3 fruit fly cellular contexts compared by ENCODE assay signal in the genomic region with DNA sequence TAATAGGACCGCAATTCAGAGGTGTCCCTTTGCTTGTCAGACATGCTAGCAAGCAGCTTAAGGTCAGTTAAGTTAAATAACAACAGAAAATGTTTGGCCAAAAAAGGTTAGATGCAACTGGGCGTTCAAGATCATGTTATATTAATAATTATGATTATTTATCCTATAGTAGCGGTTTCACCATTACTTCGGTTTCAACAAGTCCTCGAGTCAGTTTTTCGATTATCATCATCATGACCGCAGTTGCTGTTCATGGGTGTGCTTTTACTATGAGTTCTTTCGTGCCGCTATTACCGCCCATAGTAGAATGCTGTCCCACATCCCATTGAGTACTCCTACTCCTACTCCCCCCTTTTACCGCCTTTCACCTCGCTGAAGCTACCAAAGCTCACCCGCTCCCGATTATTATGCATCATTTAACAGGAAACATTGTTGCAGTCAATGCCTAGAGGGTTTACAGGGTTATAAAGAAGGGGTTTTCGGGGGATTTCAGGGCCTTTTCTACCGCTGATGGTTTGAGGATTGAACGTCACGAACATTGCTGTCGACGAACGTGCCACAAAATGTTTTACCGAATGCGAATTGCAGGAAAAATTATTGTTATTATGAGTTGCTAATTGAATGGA.
A peak's percentile ranks its signal among the peaks of the same experiment; 100 is the strongest.
TF ChIP-seq lines count a peak whose summit lies in the region.

No protein-coding gene starts in this region.

- no peak for TF ChIP-seq CTCF in whole organism, embryonic (GFP tag; optimal IDR thresholded peaks at IDR 0.05; lab: Kevin White, UChicago)

TF ChIP-seq in whole organism, embryonic, 481 proteins besides CTCF, POLR2A, EP300 and RAD21:
- TF ChIP-seq dati (GFP tag; IDR thresholded peaks at IDR 0.05; lab: Robert Waterston, UW) (no peak), sens (GFP tag; lab: Kevin White, UChicago) (peak; percentile 15), CG3726 (GFP tag; IDR thresholded peaks at IDR 0.05; lab: Robert Waterston, UW) (no peak), CG12104 (GFP tag; optimal IDR thresholded peaks at IDR 0.05; lab: Kevin White, UChicago) (no peak), nom (GFP tag; optimal IDR thresholded peaks at IDR 0.05; lab: Kevin White, UChicago) (peak; percentile 18), sc (optimal IDR thresholded peaks at IDR 0.05; lab: Kevin White, UChicago) (no peak), sc (GFP tag; optimal IDR thresholded peaks at IDR 0.05; lab: Kevin White, UChicago) (no peak), bsh (GFP tag; optimal IDR thresholded peaks at IDR 0.05; lab: Kevin White, UChicago) (no peak)

TF ChIP-seq in whole organism, prepupa, 60 proteins besides CTCF, POLR2A, EP300 and RAD21 (continues in another document):
- TF ChIP-seq Eip75B (GFP tag; optimal IDR thresholded peaks at IDR 0.05; lab: Kevin White, UChicago): no peak
- no peak for TF ChIP-seq esn (GFP tag; optimal IDR thresholded peaks at IDR 0.05; lab: Kevin White, UChicago)
- peak; percentile 36 for TF ChIP-seq Ets96B (tag; optimal IDR thresholded peaks at IDR 0.05; lab: Kevin White, UChicago)
- peak in 1 of 2 experiments; percentile 30 for TF ChIP-seq ss (GFP tag; optimal IDR thresholded peaks at IDR 0.05; lab: Kevin White, UChicago)
- peak; percentile 21 for TF ChIP-seq spab (GFP tag; optimal IDR thresholded peaks at IDR 0.05; lab: Kevin White, UChicago)
- peak; percentile 17 for TF ChIP-seq CG10631 (GFP tag; optimal IDR thresholded peaks at IDR 0.05; lab: Kevin White, UChicago)
- no peak for TF ChIP-seq Lpt (GFP tag; optimal IDR thresholded peaks at IDR 0.05; lab: Kevin White, UChicago)
- peak; percentile 31 for TF ChIP-seq CG10669 (GFP tag; optimal IDR thresholded peaks at IDR 0.05; lab: Kevin White, UChicago)
- peak; percentile 2 for TF ChIP-seq OdsH (GFP tag; optimal IDR thresholded peaks at IDR 0.05; lab: Kevin White, UChicago)
- TF ChIP-seq CG6276 (GFP tag; optimal IDR thresholded peaks at IDR 0.05; lab: Kevin White, UChicago): no peak
- TF ChIP-seq CG8119 (GFP tag; IDR thresholded peaks at IDR 0.05; lab: Robert Waterston, UW): 0 out of 3 replicates have a peak, but pooled peaks have one; percentile 32
- no peak for TF ChIP-seq pdm3 (GFP tag; optimal IDR thresholded peaks at IDR 0.05; lab: Kevin White, UChicago)
- TF ChIP-seq CG32006 (GFP tag; optimal IDR thresholded peaks at IDR 0.05; lab: Kevin White, UChicago): peak; percentile 46
- no peak for TF ChIP-seq CG7368 (GFP tag; optimal IDR thresholded peaks at IDR 0.05; lab: Kevin White, UChicago)
- TF ChIP-seq CG15336 (GFP tag; IDR thresholded peaks at IDR 0.05; lab: Robert Waterston, UW): no peak; the same call in 1 of the 2 replicates
- no peak for TF ChIP-seq eg (GFP tag; IDR thresholded peaks at IDR 0.05; lab: Robert Waterston, UW)
- TF ChIP-seq lz (GFP tag; optimal IDR thresholded peaks at IDR 0.05; lab: Kevin White, UChicago): no peak
- no peak for TF ChIP-seq CG16779 (tag; optimal IDR thresholded peaks at IDR 0.05; lab: Kevin White, UChicago)
- no peak for TF ChIP-seq Sox102F (GFP tag; optimal IDR thresholded peaks at IDR 0.05; lab: Kevin White, UChicago)
- no peak for TF ChIP-seq Sox14 (GFP tag; optimal IDR thresholded peaks at IDR 0.05; lab: Kevin White, UChicago)
- TF ChIP-seq Eip78C (GFP tag; lab: Kevin White, UChicago): peak; percentile 65
- TF ChIP-seq Hr39 (GFP tag; optimal IDR thresholded peaks at IDR 0.05; lab: Kevin White, UChicago): no peak
- TF ChIP-seq svp (GFP tag; lab: Kevin White, UChicago): peak; percentile 61
- no peak for TF ChIP-seq CG8632 (GFP tag; optimal IDR thresholded peaks at IDR 0.05; lab: Kevin White, UChicago)
- TF ChIP-seq CG6163 (GFP tag; IDR thresholded peaks at IDR 0.05; lab: Robert Waterston, UW): 0 out of 3 replicates have a peak, but pooled peaks have one; percentile 6
- peak; percentile 14 for TF ChIP-seq CG6792 (GFP tag; optimal IDR thresholded peaks at IDR 0.05; lab: Kevin White, UChicago)
- no peak for TF ChIP-seq CG1621 (tag; optimal IDR thresholded peaks at IDR 0.05; lab: Kevin White, UChicago)
- TF ChIP-seq CG6808 (GFP tag; optimal IDR thresholded peaks at IDR 0.05; lab: Kevin White, UChicago): peak; percentile 34
- no peak for TF ChIP-seq Ets21C (GFP tag; optimal IDR thresholded peaks at IDR 0.05; lab: Kevin White, UChicago)
- TF ChIP-seq net (GFP tag; optimal IDR thresholded peaks at IDR 0.05; lab: Kevin White, UChicago): no peak
- TF ChIP-seq CG4318 (GFP tag; optimal IDR thresholded peaks at IDR 0.05; lab: Kevin White, UChicago): no peak
- no peak for TF ChIP-seq CG11762 (GFP tag; optimal IDR thresholded peaks at IDR 0.05; lab: Kevin White, UChicago; ENCODE audit: insufficient read depth)
- TF ChIP-seq Gug (GFP tag; IDR thresholded peaks at IDR 0.05; lab: Robert Waterston, UW): no peak
- TF ChIP-seq CG11902 (GFP tag; optimal IDR thresholded peaks at IDR 0.05; lab: Kevin White, UChicago): no peak
- TF ChIP-seq CG3032 (tag; optimal IDR thresholded peaks at IDR 0.05; lab: Kevin White, UChicago): peak; percentile 3
- no peak for TF ChIP-seq Sox15 (GFP tag; optimal IDR thresholded peaks at IDR 0.05; lab: Kevin White, UChicago)
- TF ChIP-seq dsx (GFP tag; optimal IDR thresholded peaks at IDR 0.05; lab: Kevin White, UChicago; ENCODE audit: poor library complexity, severe bottlenecking): peak; percentile 93
- TF ChIP-seq CG6854 (GFP tag; optimal IDR thresholded peaks at IDR 0.05; lab: Kevin White, UChicago): no peak
- TF ChIP-seq fd59A (GFP tag; optimal IDR thresholded peaks at IDR 0.05; lab: Kevin White, UChicago): peak; percentile 5

TF ChIP-seq in whole organism, pupa, 21 proteins besides CTCF, POLR2A, EP300 and RAD21:
- TF ChIP-seq CG14655 (GFP tag; optimal IDR thresholded peaks at IDR 0.05; lab: Kevin White, UChicago) (peak; percentile 47), fd96Ca (GFP tag; IDR thresholded peaks at IDR 0.05; lab: Robert Waterston, UW) (no peak), CG15710 (tag; optimal IDR thresholded peaks at IDR 0.05; lab: Kevin White, UChicago) (peak; percentile 28), CG9948 (tag; optimal IDR thresholded peaks at IDR 0.05; lab: Kevin White, UChicago) (peak; percentile 30), CG8301 (tag; optimal IDR thresholded peaks at IDR 0.05; lab: Kevin White, UChicago) (peak; percentile 21), Pif1A (GFP tag; optimal IDR thresholded peaks at IDR 0.05; lab: Kevin White, UChicago) (peak; percentile 29), Ets98B (GFP tag; IDR thresholded peaks at IDR 0.05; lab: Robert Waterston, UW) (no peak), CG4496 (GFP tag; IDR thresholded peaks at IDR 0.05; lab: Robert Waterston, UW) (no peak), CG17806 (tag; optimal IDR thresholded peaks at IDR 0.05; lab: Kevin White, UChicago) (peak; percentile 39), CG12605 (GFP tag; IDR thresholded peaks at IDR 0.05; lab: Robert Waterston, UW) (no peak), Pif1B (GFP tag; optimal IDR thresholded peaks at IDR 0.05; lab: Kevin White, UChicago) (no peak), CG13204 (GFP tag; optimal IDR thresholded peaks at IDR 0.05; lab: Kevin White, UChicago) (no peak), CG8159 (tag; optimal IDR thresholded peaks at IDR 0.05; lab: Kevin White, UChicago) (peak; percentile 60), EcR (GFP tag; optimal IDR thresholded peaks at IDR 0.05; lab: Kevin White, UChicago) (no peak)
